Worm (Caenorhabditis elegans): Measurements from ENCODE around the gene ndub-5.

ndub-5 gene

ce11 chrII:5651426-5651825, 39.7 kb downstream of the ndub-5 start:
- TF ChIP-seq ama-1 (optimal IDR thresholded peaks at IDR 0.05) (no peak), ama-1 (GFP tag; optimal IDR thresholded peaks at IDR 0.05) (no peak), B0019.2 (GFP tag; conservative IDR thresholded peaks at IDR 0.05) (no peak), hlh-26 (GFP tag; conservative IDR thresholded peaks at IDR 0.05) (no peak), attf-5 (GFP tag; optimal IDR thresholded peaks at IDR 0.05) (no peak), zfh-2 (GFP tag; conservative IDR thresholded peaks at IDR 0.05) (peak; percentile 85), egrh-3 (GFP tag; IDR thresholded peaks at IDR 0.05) (peak; percentile 64; the same call in 1 of the 2 replicates), C06A6.2 (GFP tag; conservative IDR thresholded peaks at IDR 0.05) (no peak), rec-8 (tag; optimal IDR thresholded peaks at IDR 0.05) (no peak), egl-44 (GFP tag; IDR thresholded peaks at IDR 0.05) (no peak), F37B4.10 (GFP tag; IDR thresholded peaks at IDR 0.05) (no peak), K12H6.12 (tag; optimal IDR thresholded peaks at IDR 0.05) (no peak), ztf-18 (tag; optimal IDR thresholded peaks at IDR 0.05) (no peak), him-1 (tag; optimal IDR thresholded peaks at IDR 0.05) (no peak), ztf-6 (GFP tag; IDR thresholded peaks at IDR 0.05) (no peak), fkh-3 (tag; optimal IDR thresholded peaks at IDR 0.05) (no peak), F55B11.4 (tag; optimal IDR thresholded peaks at IDR 0.05; ENCODE audit: borderline replicate concordance, insufficient read depth) (no peak), hmg-1.2 (GFP tag; IDR thresholded peaks at IDR 0.05) (no peak)

- TF ChIP-seq mxl-1 (tag; optimal IDR thresholded peaks at IDR 0.05) (no peak), Y67H2A.10 (GFP tag; conservative IDR thresholded peaks at IDR 0.05) (no peak), atf-7 (tag; optimal IDR thresholded peaks at IDR 0.05) (no peak), nfya-1 (tag; optimal IDR thresholded peaks at IDR 0.05; ENCODE audit: borderline replicate concordance, insufficient read depth) (no peak), lir-1 (GFP tag; conservative IDR thresholded peaks at IDR 0.05) (0 out of 2 replicates have a peak, but pooled peaks have one; percentile 8), ets-4 (GFP tag; optimal IDR thresholded peaks at IDR 0.05) (no peak), T26A5.8 (tag; optimal IDR thresholded peaks at IDR 0.05) (no peak), attf-5 (GFP tag; optimal IDR thresholded peaks at IDR 0.05) (peak; percentile 85), snpc-3.4 (tag; optimal IDR thresholded peaks at IDR 0.05) (peak; percentile 74), Y56A3A.18 (GFP tag; IDR thresholded peaks at IDR 0.05) (no peak), unc-62 (GFP tag; optimal IDR thresholded peaks at IDR 0.05) (no peak), him-1 (tag; optimal IDR thresholded peaks at IDR 0.05) (no peak), ama-1 (optimal IDR thresholded peaks at IDR 0.05) (no peak), ama-1 (GFP tag; optimal IDR thresholded peaks at IDR 0.05) (no peak), attf-6 (GFP tag; IDR thresholded peaks at IDR 0.05) (no peak), hlh-12 (tag; optimal IDR thresholded peaks at IDR 0.05) (no peak), ztf-26 (tag; optimal IDR thresholded peaks at IDR 0.05) (no peak), ztf-6 (GFP tag; IDR thresholded peaks at IDR 0.05) (no peak), tbx-9 (tag; optimal IDR thresholded peaks at IDR 0.05; ENCODE audit: borderline replicate concordance) (no peak), ceh-79 (tag; optimal IDR thresholded peaks at IDR 0.05) (no peak), T07F8.4 (tag; optimal IDR thresholded peaks at IDR 0.05) (no peak), lag-1 (GFP tag; IDR thresholded peaks at IDR 0.05) (no peak), dpff-1 (tag; optimal IDR thresholded peaks at IDR 0.05) (no peak), C17E4.6 (GFP tag; IDR thresholded peaks at IDR 0.05) (no peak), F52B5.7 (tag; optimal IDR thresholded peaks at IDR 0.05) (no peak), cebp-1 (GFP tag; IDR thresholded peaks at IDR 0.05) (peak; percentile 41; the same call in 1 of the 2 replicates), cebp-1 (tag; optimal IDR thresholded peaks at IDR 0.05) (peak; percentile 50), nfyb-1 (GFP tag; IDR thresholded peaks at IDR 0.05) (peak; percentile 38; the same call in 1 of the 2 replicates), lin-26 (GFP tag; IDR thresholded peaks at IDR 0.05) (no peak), rec-8 (tag; optimal IDR thresholded peaks at IDR 0.05) (no peak), egl-18 (GFP tag; IDR thresholded peaks at IDR 0.05) (no peak), mcd-1 (GFP tag; IDR thresholded peaks at IDR 0.05) (peak; percentile 85), dpl-1 (GFP tag; optimal IDR thresholded peaks at IDR 0.05) (peak; percentile 42), ztf-25 (GFP tag; IDR thresholded peaks at IDR 0.05) (0 out of 2 replicates have a peak, but pooled peaks have one; percentile 60), madf-6 (GFP tag; IDR thresholded peaks at IDR 0.05) (peak; percentile 71)
Observed at ce11 chrII:5649236-5650004, 41.7 kb downstream of the ndub-5 start, which contains the start of the genes sam-4, F59E12.17 and zyg-1. TSS of gene sam-4 (minus strand) at chrII:5649286. TSS of gene F59E12.17 (minus strand) at chrII:5649470. TSS of gene zyg-1 (plus strand) at chrII:5649748.

All from whole organism, young adult.